Worm (Caenorhabditis elegans) whole organism, L2 larva: Measurements from ENCODE around the gene BE0003N10.6.

ENCODE experiments used
- F13H6.1 ChIP-seq: sonication (generic microtip); optimal IDR thresholded peaks from 2 replicates; lab custom pipeline; 2016; ENCODE audit warnings: missing genetic modification characterization, missing compliant biosample characterization
- alr-1 ChIP-seq: fragments of 150-350 bp; optimal IDR thresholded peaks from 2 replicates; lab custom pipeline; 2014; ENCODE audit warnings: missing biosample characterization, missing genetic modification characterization
- fos-1 ChIP-seq: fragments of 150-350 bp; optimal IDR thresholded peaks from 2 replicates; lab custom pipeline; 2014; ENCODE audit warnings: missing biosample characterization, missing genetic modification characterization
- lin-39 ChIP-seq: fragments of 150-350 bp; optimal IDR thresholded peaks from 2 replicates; lab custom pipeline; 2014; ENCODE audit warnings: missing biosample characterization, missing genetic modification reagents, missing genetic modification characterization
- lsy-2 ChIP-seq, 2 experiments: fragments of 150-350 bp in 1 of 2; sonication (generic microtip) in 1 of 2; optimal IDR thresholded peaks; 2 replicates each; lab custom pipeline; 2014 to 2017; ENCODE audit warnings: missing biosample characterization in 2 of 2, missing genetic modification characterization in 2 of 2
- mbf-1 ChIP-seq: sonication (generic microtip); optimal IDR thresholded peaks from 2 replicates; lab custom pipeline; 2017; ENCODE audit warnings: missing biosample characterization, missing genetic modification characterization
- nhr-25 ChIP-seq: fragments of 150-350 bp; sonication (generic microtip); optimal IDR thresholded peaks from 3 replicates; lab custom pipeline; 2014; ENCODE audit warnings: missing biosample characterization, missing genetic modification characterization
- sma-3 ChIP-seq: sonication (generic microtip); optimal IDR thresholded peaks from 2 replicates; lab custom pipeline; 2016; ENCODE audit warnings: missing genetic modification reagents, missing genetic modification characterization, missing compliant biosample characterization
- unc-39 ChIP-seq: fragments of 150-350 bp; optimal IDR thresholded peaks from 2 replicates; lab custom pipeline; 2014; ENCODE audit warnings: missing biosample characterization, missing genetic modification characterization

ce11 chrIII:1034853-1035252, 25.0 kb downstream of the BE0003N10.6 start:
- no peak for TF ChIP-seq sma-3 (GFP tag; lab: Kevin White, UChicago)
- TF ChIP-seq lsy-2 (tag; optimal IDR thresholded peaks at IDR 0.05; lab: Kevin White, UChicago) = no peak
- TF ChIP-seq mbf-1 (tag; lab: Kevin White, UChicago) = no peak
- no peak for TF ChIP-seq fos-1 (tag; lab: Kevin White, UChicago)
- no peak for TF ChIP-seq nhr-25 (tag; lab: Kevin White, UChicago)
- no peak for TF ChIP-seq lin-39 (tag; lab: Kevin White, UChicago)
- no peak for TF ChIP-seq alr-1 (tag; lab: Kevin White, UChicago)
- TF ChIP-seq F13H6.1 (tag; lab: Kevin White, UChicago) = no peak
- TF ChIP-seq unc-39 (tag; lab: Kevin White, UChicago) = no peak
